Worm (Caenorhabditis elegans) whole organism, mixed stage, embryonic: Measurements from ENCODE around the gene Y49A3A.3.
"Not testable (repeated sequence)": the region's sequence is repeated elsewhere in the genome, so short reads cannot be mapped to it uniquely, and the experiment has no call there.

Source experiments
- nhr-237 ChIP-seq: fragments of 150-350 bp; optimal IDR thresholded peaks from 2 replicates; lab custom pipeline; 2014; ENCODE audit warnings: missing biosample characterization, missing genetic modification characterization
- ztf-11 ChIP-seq: fragments of 150-350 bp; optimal IDR thresholded peaks from 2 replicates; lab custom pipeline; 2014; ENCODE audit warnings: missing biosample characterization, missing genetic modification characterization

DNA sequence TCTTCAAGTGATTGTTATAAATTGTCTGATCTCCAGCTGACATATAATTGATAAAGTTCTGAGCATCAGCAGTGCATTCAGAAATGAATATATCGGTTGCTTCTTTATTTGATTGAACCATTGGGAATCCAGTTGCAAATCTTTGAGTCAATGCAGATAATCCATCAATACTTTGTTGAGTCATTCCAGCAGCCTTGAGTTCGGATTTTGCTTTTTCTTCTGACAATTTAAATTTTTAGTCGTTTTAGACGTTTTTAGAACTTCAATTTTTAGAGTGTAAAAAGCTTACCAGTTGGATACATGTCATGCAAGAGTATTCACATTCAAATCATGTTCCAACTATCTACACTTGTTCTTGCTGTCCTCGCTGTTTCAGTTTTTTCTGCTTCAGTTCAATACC is 44.6 kb upstream of the Y49A3A.3 start, which contains the start of gene F14D7.14:
- TF ChIP-seq nhr-237, ztf-11 (tag; lab: Kevin White, UChicago): not testable (repeated sequence)
